Fruit fly (Drosophila melanogaster) whole organism, embryonic: ENCODE data around the gene CG12661.

ENCODE experiments used
- Aef1 ChIP-seq: fragments of 200-800 bp; sonication (Bioruptor generic); IDR thresholded peaks from 3 replicates; pipeline ENCODE4 v1.3.6; 2022; ENCODE audit warnings: missing biosample characterization, missing genetic modification characterization
- BEAF-32 ChIP-seq: fragments of 200-800 bp; sonication (Bioruptor generic); optimal IDR thresholded peaks from 3 replicates; lab custom pipeline; 2017; ENCODE audit warnings: missing biosample characterization, missing genetic modification characterization, mild to moderate bottlenecking, moderate library complexity, missing genetic modification reagents
- CG10274 ChIP-seq: fragments of 200-800 bp; sonication (Bioruptor generic); optimal IDR thresholded peaks from 3 replicates; lab custom pipeline; 2017; ENCODE audit warnings: missing biosample characterization, mild to moderate bottlenecking, missing genetic modification characterization
- CG10321 ChIP-seq: fragments of 200-800 bp; sonication (Bioruptor generic); IDR thresholded peaks from 2 replicates; pipeline ENCODE4 v1.3.6; 2022; ENCODE audit warnings: missing biosample characterization, missing genetic modification characterization
- CG11560 ChIP-seq: fragments of 200-800 bp; sonication (Bioruptor generic); IDR thresholded peaks from 3 replicates; pipeline ENCODE4 v1.3.6; 2022; ENCODE audit warnings: missing biosample characterization, missing genetic modification characterization
- CG12219 ChIP-seq: fragments of 200-800 bp; sonication (Bioruptor generic); optimal IDR thresholded peaks from 3 replicates; lab custom pipeline; 2018; ENCODE audit warnings: missing biosample characterization, mild to moderate bottlenecking, missing genetic modification characterization
- CG13123 ChIP-seq: fragments of 200-800 bp; sonication (Bioruptor generic); optimal IDR thresholded peaks from 2 replicates; lab custom pipeline; 2016; ENCODE audit warnings: missing biosample characterization, missing genetic modification characterization
- CG13287 ChIP-seq: fragments of 200-800 bp; sonication (Bioruptor generic); IDR thresholded peaks from 2 replicates; pipeline ENCODE4 v1.3.6; 2022; ENCODE audit warnings: missing biosample characterization, missing genetic modification characterization; ENCODE audit not compliant: partially characterized antibody
- CG14050 ChIP-seq: fragments of 200-800 bp; sonication (Bioruptor generic); IDR thresholded peaks from 3 replicates; pipeline ENCODE4 v1.3.6; 2022; ENCODE audit warnings: missing biosample characterization, missing genetic modification characterization
- CG16779 ChIP-seq: fragments of 200-800 bp; sonication (Bioruptor generic); IDR thresholded peaks from 2 replicates; pipeline ENCODE4 v1.3.6; 2022; ENCODE audit warnings: missing biosample characterization, missing genetic modification characterization
- CG17359 ChIP-seq: fragments of 200-800 bp; sonication (Bioruptor generic); optimal IDR thresholded peaks from 3 replicates; lab custom pipeline; 2018; ENCODE audit warnings: missing biosample characterization, mild to moderate bottlenecking, missing genetic modification characterization, moderate library complexity
- CG2199 ChIP-seq: fragments of 200-800 bp; sonication (Bioruptor generic); IDR thresholded peaks from 3 replicates; pipeline ENCODE4 v1.3.6; 2022; ENCODE audit warnings: missing biosample characterization, missing genetic modification characterization
- CG2202 ChIP-seq: fragments of 200-800 bp; sonication (Bioruptor generic); optimal IDR thresholded peaks from 2 replicates; lab custom pipeline; 2018; ENCODE audit warnings: missing biosample characterization, mild to moderate bottlenecking, missing genetic modification characterization
- CG2875 ChIP-seq: fragments of 200-800 bp; sonication (Bioruptor generic); optimal IDR thresholded peaks from 2 replicates; lab custom pipeline; 2017; ENCODE audit warnings: missing biosample characterization, mild to moderate bottlenecking, missing genetic modification characterization, missing genetic modification reagents
- CG43689 ChIP-seq: fragments of 200-800 bp; sonication (Bioruptor generic); IDR thresholded peaks from 2 replicates; pipeline ENCODE4 v1.3.6; 2022; ENCODE audit warnings: missing biosample characterization, missing genetic modification characterization
- CG4617 ChIP-seq: fragments of 200-800 bp; sonication (Bioruptor generic); optimal IDR thresholded peaks from 3 replicates; lab custom pipeline; 2016; ENCODE audit warnings: missing biosample characterization, missing genetic modification characterization, borderline replicate concordance
- CG6272 ChIP-seq: fragments of 200-800 bp; sonication (Bioruptor generic); IDR thresholded peaks from 2 replicates; pipeline ENCODE4 v1.3.6; 2022; ENCODE audit warnings: missing biosample characterization, missing genetic modification characterization
- CG7372 ChIP-seq: fragments of 200-800 bp; sonication (Bioruptor generic); IDR thresholded peaks from 2 replicates; pipeline ENCODE4 v1.3.6; 2022; ENCODE audit warnings: missing biosample characterization, missing genetic modification characterization
- CG7987 ChIP-seq: fragments of 200-800 bp; sonication (Bioruptor generic); optimal IDR thresholded peaks from 2 replicates; lab custom pipeline; 2018; ENCODE audit warnings: missing biosample characterization, mild to moderate bottlenecking, missing genetic modification characterization, moderate library complexity
- CG8281 ChIP-seq: fragments of 200-800 bp; sonication (Bioruptor generic); optimal IDR thresholded peaks from 2 replicates; lab custom pipeline; 2018; ENCODE audit warnings: missing biosample characterization, mild to moderate bottlenecking, missing genetic modification characterization, moderate library complexity
- CG8944 ChIP-seq: fragments of 200-800 bp; sonication (Bioruptor generic); optimal IDR thresholded peaks from 3 replicates; lab custom pipeline; 2016; ENCODE audit warnings: missing biosample characterization, missing genetic modification characterization
- CG9727 ChIP-seq: fragments of 200-800 bp; sonication (Bioruptor generic); optimal IDR thresholded peaks from 3 replicates; lab custom pipeline; 2017; ENCODE audit warnings: missing biosample characterization, mild to moderate bottlenecking, missing genetic modification characterization
- Dbx ChIP-seq: fragments of 200-800 bp; sonication (Bioruptor generic); IDR thresholded peaks from 3 replicates; pipeline ENCODE4 v1.3.6; 2022; ENCODE audit warnings: missing biosample characterization, missing genetic modification characterization
- Gug ChIP-seq: fragments of 200-800 bp; sonication (Bioruptor generic); IDR thresholded peaks from 4 replicates; pipeline ENCODE4 v1.3.6; 2022; ENCODE audit warnings: missing biosample characterization, missing genetic modification characterization
- H2.0 ChIP-seq: fragments of 200-800 bp; sonication (Bioruptor generic); IDR thresholded peaks from 2 replicates; pipeline ENCODE4 v1.3.6; 2022; ENCODE audit warnings: missing biosample characterization, missing genetic modification characterization
- HLH3B ChIP-seq: fragments of 200-800 bp; sonication (Bioruptor generic); IDR thresholded peaks from 2 replicates; pipeline ENCODE4 v1.3.6; 2022; ENCODE audit warnings: missing biosample characterization, missing genetic modification characterization
- Meics ChIP-seq: fragments of 200-800 bp; sonication (Bioruptor generic); optimal IDR thresholded peaks from 2 replicates; lab custom pipeline; 2017; ENCODE audit warnings: missing biosample characterization, mild to moderate bottlenecking, missing genetic modification characterization
- PHDP ChIP-seq: fragments of 200-800 bp; sonication (Bioruptor generic); optimal IDR thresholded peaks from 3 replicates; lab custom pipeline; 2018; ENCODE audit warnings: missing biosample characterization, mild to moderate bottlenecking, missing genetic modification characterization, moderate library complexity
- Pdp1 ChIP-seq, 2 experiments: fragments of 200-800 bp; sonication (Bioruptor generic); optimal IDR thresholded peaks; 3 replicates each; lab custom pipeline; 2016; ENCODE audit warnings: missing biosample characterization in 2 of 2, missing genetic modification characterization in 2 of 2, mild to moderate bottlenecking in 1 of 2, moderate library complexity in 1 of 2
- Rfx ChIP-seq: fragments of 200-800 bp; sonication (Bioruptor generic); IDR thresholded peaks from 2 replicates; pipeline ENCODE4 v1.3.6; 2022; ENCODE audit warnings: missing biosample characterization, missing genetic modification characterization
- Rx ChIP-seq: fragments of 200-800 bp; sonication (Bioruptor generic); IDR thresholded peaks from 2 replicates; pipeline ENCODE4 v1.3.6; 2022; ENCODE audit warnings: missing biosample characterization, missing genetic modification characterization
- Sin3A ChIP-seq: fragments of >200 bp; optimal IDR thresholded peaks from 2 replicates; lab custom pipeline; 2018
- Taf1 ChIP-seq: fragments of 200-800 bp; sonication (Bioruptor generic); IDR thresholded peaks from 2 replicates; pipeline ENCODE4 v1.3.6; 2022; ENCODE audit warnings: missing biosample characterization, missing genetic modification characterization
- abd-A ChIP-seq: fragments of 200-800 bp; sonication (Bioruptor generic); optimal IDR thresholded peaks from 3 replicates; lab custom pipeline; 2019; ENCODE audit warnings: missing biosample characterization, mild to moderate bottlenecking, missing genetic modification characterization, moderate library complexity
- al ChIP-seq: fragments of 200-800 bp; sonication (Bioruptor generic); IDR thresholded peaks from 2 replicates; pipeline ENCODE4 v1.3.6; 2022; ENCODE audit warnings: missing biosample characterization, missing genetic modification characterization
- corto ChIP-seq: fragments of 200-800 bp; sonication (Bioruptor generic); optimal IDR thresholded peaks from 2 replicates; lab custom pipeline; 2016; ENCODE audit warnings: missing biosample characterization, mild to moderate bottlenecking, missing genetic modification characterization, moderate library complexity
- croc ChIP-seq: fragments of 200-800 bp; sonication (Bioruptor generic); conservative IDR thresholded peaks from 3 replicates; pipeline ENCODE4 v1.3.6; 2022; ENCODE audit warnings: missing biosample characterization, missing genetic modification characterization
- crol ChIP-seq: fragments of 200-800 bp; sonication (Bioruptor generic); IDR thresholded peaks from 2 replicates; pipeline ENCODE4 v1.3.6; 2022; ENCODE audit warnings: missing biosample characterization, missing genetic modification characterization
- dpn ChIP-seq, 2 experiments: fragments of 200-800 bp; sonication (Bioruptor generic); optimal IDR thresholded peaks; 3 replicates each; lab custom pipeline; 2016; ENCODE audit warnings: missing biosample characterization in 2 of 2, missing genetic modification characterization in 2 of 2
- dysf ChIP-seq: fragments of 200-800 bp; sonication (Bioruptor generic); IDR thresholded peaks from 3 replicates; pipeline ENCODE4 v1.3.6; 2022; ENCODE audit warnings: missing biosample characterization, missing genetic modification characterization
- gro ChIP-seq: fragments of 200-800 bp; sonication (Bioruptor generic); optimal IDR thresholded peaks from 2 replicates; lab custom pipeline; 2016; ENCODE audit warnings: missing biosample characterization, missing genetic modification characterization
- jigr1 ChIP-seq: fragments of 200-800 bp; sonication (Bioruptor generic); IDR thresholded peaks from 3 replicates; pipeline ENCODE4 v1.3.6; 2022; ENCODE audit warnings: missing biosample characterization, missing genetic modification characterization
- klu ChIP-seq: fragments of 200-800 bp; sonication (Bioruptor generic); IDR thresholded peaks from 2 replicates; pipeline ENCODE4 v1.3.6; 2022; ENCODE audit warnings: missing biosample characterization, missing genetic modification characterization
- knrl ChIP-seq: fragments of 200-800 bp; sonication (Bioruptor generic); IDR thresholded peaks from 3 replicates; pipeline ENCODE4 v1.3.6; 2022; ENCODE audit warnings: missing biosample characterization, missing genetic modification characterization; ENCODE audit not compliant: partially characterized antibody
- nau ChIP-seq: fragments of 200-800 bp; sonication (Bioruptor generic); optimal IDR thresholded peaks from 3 replicates; lab custom pipeline; 2017; ENCODE audit warnings: missing biosample characterization, mild to moderate bottlenecking, missing genetic modification characterization, missing genetic modification reagents
- oc ChIP-seq: fragments of 200-800 bp; sonication (Bioruptor generic); optimal IDR thresholded peaks from 2 replicates; lab custom pipeline; 2018; ENCODE audit warnings: missing biosample characterization, mild to moderate bottlenecking, missing genetic modification characterization, moderate library complexity
- repo ChIP-seq: fragments of 200-800 bp; sonication (Bioruptor generic); optimal IDR thresholded peaks from 2 replicates; lab custom pipeline; 2016; ENCODE audit warnings: missing biosample characterization, missing genetic modification characterization
- slou ChIP-seq: fragments of 200-800 bp; sonication (Bioruptor generic); optimal IDR thresholded peaks from 3 replicates; lab custom pipeline; 2016; ENCODE audit warnings: missing biosample characterization, missing genetic modification characterization
- tap ChIP-seq: fragments of 200-800 bp; optimal IDR thresholded peaks from 3 replicates; lab custom pipeline; 2019; ENCODE audit warnings: missing biosample characterization, mild to moderate bottlenecking, missing genetic modification characterization, moderate library complexity
- tll ChIP-seq, 2 experiments: fragments of 200-800 bp in 1 of 2; fragments of >200 bp in 1 of 2; sonication (Bioruptor generic) in 1 of 2; optimal IDR thresholded peaks; 2 replicates each; lab custom pipeline; 2017 to 2019; ENCODE audit warnings: missing biosample characterization in 2 of 2, missing genetic modification characterization in 2 of 2, mild to moderate bottlenecking in 1 of 2, moderate library complexity in 1 of 2
- vnd ChIP-seq: fragments of 200-800 bp; sonication (Bioruptor generic); IDR thresholded peaks from 3 replicates; pipeline ENCODE4 v1.3.6; 2022; ENCODE audit warnings: missing biosample characterization, missing genetic modification characterization; ENCODE audit not compliant: partially characterized antibody

CG12661 gene

dm6 chrX:8896080-8896479, 27.4 kb downstream of the CG12661 start (continued):
- TF ChIP-seq CG8281 (tag; lab: Kevin White, UChicago): peak; percentile 82
- peak; percentile 85 for TF ChIP-seq slou (GFP tag; lab: Kevin White, UChicago)
- peak; percentile 77 for TF ChIP-seq CG10321 (GFP tag; lab: Robert Waterston, UW)
- no peak for TF ChIP-seq knrl
- peak; percentile 94 for TF ChIP-seq CG7372
- TF ChIP-seq HLH3B (GFP tag; lab: Robert Waterston, UW): peak; percentile 97
- peak; percentile 93 for TF ChIP-seq CG14050 (GFP tag; lab: Robert Waterston, UW)
- TF ChIP-seq klu (GFP tag; lab: Robert Waterston, UW): peak; percentile 89
- peak; percentile 92 for TF ChIP-seq CG9727 (GFP tag; lab: Kevin White, UChicago)
- peak; percentile 94 for TF ChIP-seq tap (tag; lab: Kevin White, UChicago)
- no peak for TF ChIP-seq Sin3A (lab: Kevin White, UChicago)
- TF ChIP-seq CG11560 (tag; lab: Robert Waterston, UW): peak; percentile 85
- peak; percentile 88 for TF ChIP-seq CG13123
- TF ChIP-seq repo: peak; percentile 54
- TF ChIP-seq CG8944 (GFP tag; lab: Kevin White, UChicago): peak; percentile 43
- TF ChIP-seq CG2875: peak; percentile 90
- TF ChIP-seq BEAF-32: no peak
- peak; percentile 65 for TF ChIP-seq CG4617
- TF ChIP-seq crol: peak; percentile 74; the same call in 1 of the 2 replicates
- peak; percentile 85 for TF ChIP-seq Pdp1 (GFP tag; optimal IDR thresholded peaks at IDR 0.05; lab: Kevin White, UChicago)
- peak; percentile 29 for TF ChIP-seq corto
- TF ChIP-seq H2.0 (GFP tag; lab: Robert Waterston, UW): peak; percentile 96
- peak; percentile 94 for TF ChIP-seq CG12219 (GFP tag; lab: Kevin White, UChicago)
- peak; percentile 88 for TF ChIP-seq nau
- peak; percentile 90 for TF ChIP-seq Taf1 (GFP tag; lab: Robert Waterston, UW)
- TF ChIP-seq vnd (GFP tag; lab: Robert Waterston, UW): no peak
- peak; percentile 92 for TF ChIP-seq Rx
- TF ChIP-seq al (GFP tag; lab: Robert Waterston, UW): peak; percentile 94
- peak; percentile 95 for TF ChIP-seq Aef1 (GFP tag; lab: Robert Waterston, UW)
- TF ChIP-seq Meics (GFP tag; lab: Kevin White, UChicago): peak; percentile 94
- peak; percentile 84 for TF ChIP-seq CG2202
- TF ChIP-seq CG16779 (GFP tag; lab: Robert Waterston, UW): peak; percentile 94
- TF ChIP-seq oc (tag; lab: Kevin White, UChicago): peak; percentile 91
- peak; percentile 94 for TF ChIP-seq PHDP (tag; lab: Kevin White, UChicago)
- peak; percentile 98 for TF ChIP-seq Rfx (GFP tag; lab: Robert Waterston, UW)
- TF ChIP-seq gro (GFP tag; lab: Kevin White, UChicago): peak; percentile 65
- TF ChIP-seq CG7987 (GFP tag; lab: Kevin White, UChicago): peak; percentile 83
- TF ChIP-seq CG2199 (GFP tag; lab: Robert Waterston, UW): peak; percentile 97
- TF ChIP-seq dpn (GFP tag; optimal IDR thresholded peaks at IDR 0.05; lab: Kevin White, UChicago): peak; percentile 79 to 96
- TF ChIP-seq dysf: peak; percentile 97
- TF ChIP-seq Gug (GFP tag; lab: Robert Waterston, UW): peak; percentile 93
- peak; percentile 96 for TF ChIP-seq Dbx (GFP tag; lab: Robert Waterston, UW)
- no peak for TF ChIP-seq tll (GFP tag; optimal IDR thresholded peaks at IDR 0.05; lab: Kevin White, UChicago)
- peak; percentile 41 for TF ChIP-seq abd-A
- TF ChIP-seq CG10274: peak; percentile 84
- peak; percentile 88 for TF ChIP-seq CG43689
- TF ChIP-seq croc: peak; percentile 93
- peak; percentile 97 for TF ChIP-seq CG17359 (tag; lab: Kevin White, UChicago)
- peak; percentile 88 for TF ChIP-seq jigr1 (GFP tag; lab: Robert Waterston, UW)
- peak; percentile 91 for TF ChIP-seq CG6272 (GFP tag; lab: Robert Waterston, UW)
- TF ChIP-seq CG13287: no peak; the same call in 1 of the 2 replicates
